Fruit fly (Drosophila melanogaster): ENCODE data around the gene Pus1.
A peak's percentile ranks its signal among the peaks of the same experiment; 100 is the strongest.

Pus1 gene

DNA sequence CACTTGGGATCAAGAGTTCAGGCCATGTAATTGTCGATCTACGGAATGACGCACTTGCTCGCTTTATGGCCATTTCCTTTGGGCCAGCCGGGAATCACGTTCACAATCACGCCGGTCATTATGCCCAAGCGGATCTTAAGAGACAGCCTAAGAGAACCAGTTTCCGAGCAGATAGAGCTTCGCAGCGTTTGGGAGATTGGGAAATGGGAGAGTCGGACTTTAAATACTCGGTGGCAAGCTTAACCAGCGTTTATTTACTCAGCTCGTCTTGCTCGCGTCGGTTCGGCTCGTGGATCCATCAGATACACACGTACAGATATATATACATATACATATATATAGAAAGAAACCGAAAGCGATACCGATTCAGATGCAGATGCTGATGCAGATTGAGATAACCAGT, 26.9 kb downstream of the Pus1 start (continued):
- TF ChIP-seq cad (GFP tag; optimal IDR thresholded peaks at IDR 0.05) (no peak), ato (GFP tag; IDR thresholded peaks at IDR 0.05; ENCODE audit: partially characterized antibody) (0 out of 2 replicates have a peak, but pooled peaks have one; percentile 27), odd (GFP tag; optimal IDR thresholded peaks at IDR 0.05) (no peak), Hmr (GFP tag; optimal IDR thresholded peaks at IDR 0.05) (no peak), CG32767 (GFP tag; IDR thresholded peaks at IDR 0.05) (0 out of 2 replicates have a peak, but pooled peaks have one; percentile 28), CkIIα-i1 (GFP tag; IDR thresholded peaks at IDR 0.05) (no peak), CG30431 (GFP tag; optimal IDR thresholded peaks at IDR 0.05) (no peak), ci (GFP tag; IDR thresholded peaks at IDR 0.05) (peak; percentile 49; the same call in 2 of the 3 replicates), gce (GFP tag; IDR thresholded peaks at IDR 0.05) (no peak), Deaf1 (tag; optimal IDR thresholded peaks at IDR 0.05) (peak; percentile 69), CG14050 (GFP tag; IDR thresholded peaks at IDR 0.05) (no peak), CG34224 (GFP tag; IDR thresholded peaks at IDR 0.05; ENCODE audit: partially characterized antibody) (no peak), CG34376 (GFP tag; optimal IDR thresholded peaks at IDR 0.05) (peak; percentile 17), CG3163 (GFP tag; optimal IDR thresholded peaks at IDR 0.05) (peak; percentile 86), CG10543 (GFP tag; optimal IDR thresholded peaks at IDR 0.05) (no peak), CG9932 (GFP tag; IDR thresholded peaks at IDR 0.05) (no peak), CG3995 (GFP tag; optimal IDR thresholded peaks at IDR 0.05) (peak; percentile 12), Dip3 (GFP tag; optimal IDR thresholded peaks at IDR 0.05) (no peak), tna (GFP tag; IDR thresholded peaks at IDR 0.05; ENCODE audit: partially characterized antibody) (no peak), CG10431 (GFP tag; optimal IDR thresholded peaks at IDR 0.05) (peak; percentile 28), ems (GFP tag; optimal IDR thresholded peaks at IDR 0.05) (no peak), zfh2 (GFP tag; optimal IDR thresholded peaks at IDR 0.05) (no peak), NFAT (GFP tag; IDR thresholded peaks at IDR 0.05) (no peak), nau (GFP tag; optimal IDR thresholded peaks at IDR 0.05) (no peak), onecut (GFP tag; IDR thresholded peaks at IDR 0.05) (no peak), eve (GFP tag; optimal IDR thresholded peaks at IDR 0.05) (no peak), CG15269 (tag; optimal IDR thresholded peaks at IDR 0.05) (no peak), CG7963 (GFP tag; IDR thresholded peaks at IDR 0.05; ENCODE audit: partially characterized antibody) (no peak), gcm2 (GFP tag; optimal IDR thresholded peaks at IDR 0.05) (no peak), corto (GFP tag; optimal IDR thresholded peaks at IDR 0.05) (peak; percentile 20), maf-S (GFP tag; optimal IDR thresholded peaks at IDR 0.05) (no peak), CG9437 (GFP tag; optimal IDR thresholded peaks at IDR 0.05) (no peak), CG5180 (GFP tag; optimal IDR thresholded peaks at IDR 0.05) (peak; percentile 13), CG7556 (GFP tag; optimal IDR thresholded peaks at IDR 0.05) (no peak), chinmo (GFP tag; IDR thresholded peaks at IDR 0.05; ENCODE audit: partially characterized antibody) (peak; percentile 61; the same call in 1 of the 4 replicates), lbe (GFP tag; optimal IDR thresholded peaks at IDR 0.05) (peak; percentile 3), CG13287 (GFP tag; IDR thresholded peaks at IDR 0.05; ENCODE audit: partially characterized antibody) (peak; percentile 36; the same call in 1 of the 2 replicates), en (GFP tag; optimal IDR thresholded peaks at IDR 0.05) (no peak), NK7.1 (GFP tag; optimal IDR thresholded peaks at IDR 0.05) (no peak), oc (tag; optimal IDR thresholded peaks at IDR 0.05) (peak; percentile 42), Ets65A (GFP tag) (peak; percentile 38), CG3407 (GFP tag; optimal IDR thresholded peaks at IDR 0.05) (no peak), Pdp1 (GFP tag; optimal IDR thresholded peaks at IDR 0.05) (no peak), CG15479 (GFP tag; optimal IDR thresholded peaks at IDR 0.05) (no peak), CG12769 (tag; optimal IDR thresholded peaks at IDR 0.05) (peak; percentile 46)

Data from whole organism, embryonic.